Worm (Caenorhabditis elegans) whole organism, L4 larva: ENCODE measurements around the gene ptp-3.

Experiments
- F26F4.8 ChIP-seq: fragments of 200-800 bp; sonication (Bioruptor generic); conservative IDR thresholded peaks from 2 replicates; pipeline ENCODE4 v1.3.6; 2022; ENCODE audit warnings: missing genetic modification characterization, missing compliant biosample characterization
- ZK337.2 ChIP-seq: fragments of 200-800 bp; sonication (Bioruptor generic); IDR thresholded peaks from 2 replicates; pipeline ENCODE4 v1.3.6; 2022; ENCODE audit warnings: missing genetic modification reagents, missing genetic modification characterization, missing compliant biosample characterization
- ZK546.5 ChIP-seq, 2 experiments: sonication (generic microtip); optimal IDR thresholded peaks; 2 replicates each; lab custom pipeline; 2017; ENCODE audit warnings: missing biosample characterization in 2 of 2, missing genetic modification characterization in 2 of 2
- aha-1 ChIP-seq: fragments of 150-350 bp; peaks from one replicate; lab custom pipeline; 2014; ENCODE audit warnings: missing biosample characterization, missing genetic modification characterization
- aly-2 ChIP-seq: sonication (generic microtip); optimal IDR thresholded peaks from 2 replicates; lab custom pipeline; 2018; ENCODE audit warnings: missing biosample characterization, missing genetic modification characterization
- ama-1 ChIP-seq: fragments of 150-350 bp; optimal IDR thresholded peaks from 2 replicates; lab custom pipeline; 2014; ENCODE audit warnings: inconsistent platforms, mixed read lengths
- ceh-20 ChIP-seq: fragments of 200-800 bp; sonication (Bioruptor generic); IDR thresholded peaks from 2 replicates; pipeline ENCODE4 v1.3.6; 2022; ENCODE audit warnings: missing genetic modification reagents, missing genetic modification characterization, missing compliant biosample characterization
- ces-1 ChIP-seq: fragments of 150-350 bp; sonication (generic microtip); optimal IDR thresholded peaks from 4 replicates; lab custom pipeline; 2014; ENCODE audit warnings: missing biosample characterization, missing genetic modification reagents, missing genetic modification characterization
- ctbp-1 ChIP-seq: fragments of 200-800 bp; sonication (Bioruptor generic); IDR thresholded peaks from 2 replicates; pipeline ENCODE4 v1.3.6; 2022; ENCODE audit warnings: missing genetic modification reagents, missing genetic modification characterization, missing compliant biosample characterization
- daf-16 ChIP-seq, 3 experiments: sonication (generic microtip); optimal IDR thresholded peaks; 2 replicates each; lab custom pipeline; 2016 to 2017; ENCODE audit warnings: missing genetic modification characterization in 3 of 3, missing genetic modification reagents in 3 of 3, mild to moderate bottlenecking in 2 of 3, missing compliant biosample characterization in 2 of 3, missing biosample characterization in 1 of 3, moderate library complexity in 1 of 3
- daf-19 ChIP-seq: fragments of 200-800 bp; sonication (Bioruptor generic); conservative IDR thresholded peaks from 2 replicates; pipeline ENCODE4 v1.3.6; 2022; ENCODE audit warnings: missing genetic modification characterization, missing compliant biosample characterization
- daf-8 ChIP-seq: fragments of 200-800 bp; sonication (Bioruptor generic); IDR thresholded peaks from 2 replicates; pipeline ENCODE4 v1.3.6; 2022; ENCODE audit warnings: missing genetic modification characterization, missing compliant biosample characterization
- dmd-6 ChIP-seq: fragments of 200-800 bp; sonication (Bioruptor generic); IDR thresholded peaks from 2 replicates; pipeline ENCODE4 v1.3.6; 2022; ENCODE audit warnings: missing genetic modification reagents, missing genetic modification characterization, missing compliant biosample characterization
- dpl-1 ChIP-seq: fragments of 150-350 bp; optimal IDR thresholded peaks from 2 replicates; lab custom pipeline; 2014; ENCODE audit warnings: missing biosample characterization, missing genetic modification reagents, missing genetic modification characterization
- egl-43 ChIP-seq: fragments of 200-800 bp; sonication (Bioruptor generic); IDR thresholded peaks from 2 replicates; pipeline ENCODE4 v1.3.6; 2022; ENCODE audit warnings: missing genetic modification reagents, missing genetic modification characterization, missing compliant biosample characterization
- gei-8 ChIP-seq: fragments of 200-800 bp; sonication (Bioruptor generic); optimal IDR thresholded peaks from 2 replicates; lab custom pipeline; 2018; ENCODE audit warnings: mild to moderate bottlenecking, missing genetic modification characterization, missing compliant biosample characterization
- hlh-11 ChIP-seq: fragments of 200-800 bp; sonication (Bioruptor generic); optimal IDR thresholded peaks from 2 replicates; lab custom pipeline; 2018; ENCODE audit warnings: mild to moderate bottlenecking, missing genetic modification characterization, missing compliant biosample characterization
- hlh-30 ChIP-seq: sonication (generic microtip); optimal IDR thresholded peaks from 2 replicates; lab custom pipeline; 2017; ENCODE audit warnings: antibody characterized with exemption, mild to moderate bottlenecking, missing genetic modification characterization, missing compliant biosample characterization; ENCODE audit not compliant: insufficient read depth
- hmg-1.1 ChIP-seq: fragments of 200-800 bp; sonication (Bioruptor generic); IDR thresholded peaks from 2 replicates; pipeline ENCODE4 v1.3.6; 2022; ENCODE audit warnings: missing genetic modification reagents, missing genetic modification characterization, missing compliant biosample characterization
- lim-7 ChIP-seq: fragments of 200-800 bp; sonication (Bioruptor generic); IDR thresholded peaks from 2 replicates; pipeline ENCODE4 v1.3.6; 2022; ENCODE audit warnings: missing genetic modification characterization, missing compliant biosample characterization
- lin-13 ChIP-seq: fragments of 150-350 bp; optimal IDR thresholded peaks from 2 replicates; lab custom pipeline; 2014; ENCODE audit warnings: missing biosample characterization, missing genetic modification reagents, missing genetic modification characterization
- lin-38 ChIP-seq: fragments of 200-800 bp; sonication (Bioruptor generic); IDR thresholded peaks from 2 replicates; pipeline ENCODE4 v1.3.6; 2022; ENCODE audit warnings: missing genetic modification reagents, missing genetic modification characterization, missing compliant biosample characterization
- lin-39 ChIP-seq: fragments of 150-350 bp; optimal IDR thresholded peaks from 2 replicates; lab custom pipeline; 2014; ENCODE audit warnings: missing biosample characterization, missing genetic modification reagents, missing genetic modification characterization
- lir-3 ChIP-seq: sonication (generic microtip); optimal IDR thresholded peaks from 2 replicates; lab custom pipeline; 2016; ENCODE audit warnings: mild to moderate bottlenecking, missing genetic modification characterization, missing compliant biosample characterization
- lsy-2 ChIP-seq, 2 experiments: fragments of 150-350 bp in 1 of 2; sonication (generic microtip) in 1 of 2; optimal IDR thresholded peaks; 2 replicates each; lab custom pipeline; 2014 to 2017; ENCODE audit warnings: missing biosample characterization in 2 of 2, missing genetic modification characterization in 2 of 2
- mdl-1 ChIP-seq, 2 experiments: fragments of 150-350 bp in 1 of 2; sonication (generic microtip) in 1 of 2; optimal IDR thresholded peaks; 2 replicates each; lab custom pipeline; 2014 to 2017; ENCODE audit warnings: missing biosample characterization in 2 of 2, missing genetic modification characterization in 2 of 2
- mep-1 ChIP-seq: fragments of 150-350 bp; sonication (generic microtip); optimal IDR thresholded peaks from 3 replicates; lab custom pipeline; 2014; ENCODE audit warnings: missing biosample characterization, missing genetic modification characterization
- mes-2 ChIP-seq: sonication (generic microtip); optimal IDR thresholded peaks from 2 replicates; lab custom pipeline; 2016; ENCODE audit warnings: missing genotype, mild to moderate bottlenecking, missing genetic modification characterization, missing compliant biosample characterization; ENCODE audit not compliant: poor library complexity, severe bottlenecking
- mxl-3 ChIP-seq: fragments of 200-800 bp; sonication (Bioruptor generic); optimal IDR thresholded peaks from 2 replicates; lab custom pipeline; 2018; ENCODE audit warnings: mild to moderate bottlenecking, missing genetic modification characterization, missing compliant biosample characterization
- nhr-10 ChIP-seq: fragments of 150-350 bp; optimal IDR thresholded peaks from 2 replicates; lab custom pipeline; 2014; ENCODE audit warnings: missing biosample characterization, missing genetic modification characterization
- nhr-111 ChIP-seq: fragments of 200-800 bp; sonication (Bioruptor generic); optimal IDR thresholded peaks from 2 replicates; lab custom pipeline; 2018; ENCODE audit warnings: mild to moderate bottlenecking, missing genetic modification characterization, missing compliant biosample characterization
- nhr-28 ChIP-seq: fragments of 150-350 bp; optimal IDR thresholded peaks from 2 replicates; lab custom pipeline; 2014; ENCODE audit warnings: missing biosample characterization, missing genetic modification characterization
- nhr-42 ChIP-seq: fragments of 200-800 bp; sonication (Bioruptor generic); IDR thresholded peaks from 2 replicates; pipeline ENCODE4 v1.3.6; 2022; ENCODE audit warnings: missing genetic modification characterization, missing compliant biosample characterization
- nhr-48 ChIP-seq: sonication (generic microtip); optimal IDR thresholded peaks from 2 replicates; lab custom pipeline; 2016; ENCODE audit warnings: mild to moderate bottlenecking, missing genetic modification characterization, missing compliant biosample characterization
- nhr-76 ChIP-seq: fragments of 150-350 bp; optimal IDR thresholded peaks from 2 replicates; lab custom pipeline; 2014; ENCODE audit warnings: missing biosample characterization, missing genetic modification characterization
- rbr-2 ChIP-seq: sonication (generic microtip); optimal IDR thresholded peaks from 2 replicates; lab custom pipeline; 2016; ENCODE audit warnings: missing genotype, missing genetic modification characterization, missing compliant biosample characterization
- snpc-4 ChIP-seq: fragments of 150-350 bp; optimal IDR thresholded peaks from 2 replicates; lab custom pipeline; 2014; ENCODE audit warnings: missing biosample characterization, missing genetic modification characterization
- unc-130 ChIP-seq: sonication (generic microtip); optimal IDR thresholded peaks from 2 replicates; lab custom pipeline; 2016; ENCODE audit warnings: missing genetic modification reagents, missing genetic modification characterization, missing compliant biosample characterization
- unc-62 ChIP-seq, 3 experiments: fragments of 150-350 bp in 1 of 3; sonication (generic microtip); optimal IDR thresholded peaks in 2 of 3; peaks in 1 of 3; 1 replicate in 1 of 3; 2 replicates in 2 of 3; lab custom pipeline; 2014 to 2017; ENCODE audit warnings: missing biosample characterization in 3 of 3, missing genetic modification characterization in 3 of 3, missing genetic modification reagents in 3 of 3, missing genotype in 1 of 3
- zag-1 ChIP-seq: fragments of 150-350 bp; optimal IDR thresholded peaks from 2 replicates; lab custom pipeline; 2014; ENCODE audit warnings: missing biosample characterization, missing genetic modification characterization
- zfp-3 ChIP-seq: fragments of 200-800 bp; sonication (Bioruptor generic); conservative IDR thresholded peaks from 2 replicates; pipeline ENCODE4 v1.3.6; 2022; ENCODE audit warnings: missing genetic modification reagents, missing genetic modification characterization, missing compliant biosample characterization
- ztf-7 ChIP-seq: fragments of 150-350 bp; optimal IDR thresholded peaks from 2 replicates; lab custom pipeline; 2014; ENCODE audit warnings: missing biosample characterization, missing genetic modification characterization

ptp-3 gene

DNA sequence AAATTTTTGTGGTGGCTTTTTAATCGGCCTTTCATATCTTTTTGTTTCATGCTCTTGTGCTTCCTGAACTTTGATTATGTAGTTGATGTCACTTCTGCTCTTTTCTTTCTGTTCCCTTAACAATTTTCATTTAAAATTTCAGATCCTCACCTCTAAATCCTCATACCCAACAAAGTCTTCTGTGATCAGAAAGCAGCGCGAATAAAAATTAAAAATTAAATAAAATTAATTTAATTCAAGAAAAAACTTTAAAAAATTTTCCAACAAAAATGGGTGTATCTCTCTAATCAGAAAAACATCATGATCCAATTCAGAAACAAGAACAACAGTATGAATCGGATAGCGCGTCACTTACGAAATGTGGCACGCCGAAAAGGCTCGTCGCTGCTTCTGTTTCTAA lies at the start of gene ptp-3:
Gene ptp-3 (plus strand): TSS at position 301 of the 400 bp plus-strand sequence.
- TF ChIP-seq dmd-6 (GFP tag; lab: Robert Waterston, UW) (no peak), daf-19 (no peak), aha-1 (no peak), nhr-76 (tag; lab: Kevin White, UChicago) (no peak), aly-2 (no peak), F26F4.8 (GFP tag; lab: Robert Waterston, UW) (no peak), gei-8 (GFP tag; lab: Kevin White, UChicago) (no peak), mep-1 (tag; lab: Kevin White, UChicago) (no peak), lin-13 (no peak), mdl-1 (tag; optimal IDR thresholded peaks at IDR 0.05; lab: Kevin White, UChicago) (no peak), zag-1 (no peak), ZK546.5 (tag; optimal IDR thresholded peaks at IDR 0.05; lab: Kevin White, UChicago) (no peak), ceh-20 (GFP tag; lab: Robert Waterston, UW) (no peak), hmg-1.1 (no peak)

DNA sequence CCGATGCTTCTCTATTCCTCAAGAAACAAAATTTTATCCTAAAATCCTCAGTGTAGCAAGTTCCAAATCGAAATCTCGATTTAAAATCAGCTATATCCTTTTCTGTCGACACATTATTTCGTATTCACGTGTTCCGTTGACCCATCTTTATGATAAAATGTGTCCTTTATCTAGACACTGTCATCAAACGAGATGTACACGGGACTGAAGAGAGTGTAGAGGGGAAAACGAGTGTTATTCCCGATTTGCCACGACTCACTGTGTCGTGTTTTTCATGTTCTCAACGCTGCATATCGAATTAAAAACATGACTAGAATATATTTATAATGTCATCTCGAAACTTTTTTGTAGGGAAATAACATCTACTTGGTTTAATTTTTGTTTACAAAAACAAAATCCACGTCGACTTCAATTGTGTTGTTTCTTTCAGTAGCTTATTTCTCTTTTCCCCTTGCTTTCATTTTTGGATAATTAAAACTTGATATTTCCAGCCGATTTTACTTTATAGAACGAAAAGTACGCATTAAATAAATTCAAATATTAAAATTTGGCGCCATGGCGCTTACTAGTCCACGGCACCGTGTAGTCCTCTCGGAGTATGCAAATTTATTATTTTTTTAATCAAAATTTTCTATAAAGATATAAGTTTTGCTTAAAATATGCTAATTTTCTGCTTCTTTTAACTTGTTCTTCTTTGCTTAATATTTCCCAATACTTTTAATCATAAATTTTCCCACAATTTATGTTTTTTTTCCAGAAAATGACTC lies 49.4 kb upstream of the ptp-3 start, which contains the start of gene metr-1:
Gene metr-1 (plus strand): TSS at position 758 of the 767 bp plus-strand sequence.
- TF ChIP-seq zag-1 (no peak), nhr-76 (tag; lab: Kevin White, UChicago) (no peak), nhr-28 (tag; lab: Kevin White, UChicago) (peak; percentile 32), ZK337.2 (GFP tag; lab: Robert Waterston, UW) (0 out of 2 replicates have a peak, but pooled peaks have one; percentile 34), lin-38 (GFP tag; lab: Robert Waterston, UW) (peak; percentile 43), lin-39 (tag; lab: Kevin White, UChicago) (no peak), ctbp-1 (no peak), ces-1 (GFP tag; lab: Kevin White, UChicago) (no peak), unc-62 (GFP tag; optimal IDR thresholded peaks at IDR 0.05 in 1 of 2; lab: Kevin White, UChicago) (peak in 1 of 2 experiments; percentile 28), unc-62 (tag; optimal IDR thresholded peaks at IDR 0.05; lab: Kevin White, UChicago) (no peak), daf-16 (GFP tag; optimal IDR thresholded peaks at IDR 0.05; lab: Kevin White, UChicago) (no peak), daf-16 (tag; optimal IDR thresholded peaks at IDR 0.05; lab: Kevin White, UChicago) (peak; percentile 63), dpl-1 (peak; percentile 83), nhr-111 (GFP tag; lab: Kevin White, UChicago) (no peak), zfp-3 (no peak), rbr-2 (tag; lab: Kevin White, UChicago) (no peak), aha-1 (no peak), ama-1 (lab: Kevin White, UChicago) (no peak), nhr-10 (tag; lab: Kevin White, UChicago) (no peak), dmd-6 (GFP tag; lab: Robert Waterston, UW) (no peak; the same call in 1 of the 2 replicates), hlh-30 (tag; lab: Kevin White, UChicago) (peak; percentile 55), lim-7 (GFP tag; lab: Robert Waterston, UW) (0 out of 2 replicates have a peak, but pooled peaks have one; percentile 23), hlh-11 (tag; lab: Kevin White, UChicago) (peak; percentile 60), mxl-3 (GFP tag; lab: Kevin White, UChicago) (peak; percentile 74), lsy-2 (tag; optimal IDR thresholded peaks at IDR 0.05; lab: Kevin White, UChicago) (peak in 1 of 2 experiments; percentile 55), egl-43 (GFP tag; lab: Robert Waterston, UW) (no peak), ztf-7 (tag; lab: Kevin White, UChicago) (no peak), daf-8 (GFP tag; lab: Robert Waterston, UW) (no peak), mdl-1 (tag; optimal IDR thresholded peaks at IDR 0.05; lab: Kevin White, UChicago) (peak in 1 of 2 experiments; percentile 41), nhr-42 (no peak), F26F4.8 (GFP tag; lab: Robert Waterston, UW) (no peak), ceh-20 (GFP tag; lab: Robert Waterston, UW) (no peak), unc-130 (GFP tag; lab: Kevin White, UChicago) (peak; percentile 66), nhr-48 (tag; lab: Kevin White, UChicago) (no peak), gei-8 (GFP tag; lab: Kevin White, UChicago) (no peak), mes-2 (peak; percentile 89), snpc-4 (tag; lab: Kevin White, UChicago) (no peak), lir-3 (tag; lab: Kevin White, UChicago) (no peak), hmg-1.1 (0 out of 2 replicates have a peak, but pooled peaks have one; percentile 15)
